Fruit fly (Drosophila melanogaster) whole organism, embryonic: ENCODE results near the gene CG42488.
A peak's percentile ranks its signal among the peaks of the same experiment; 100 is the strongest.

Experiments used
- Adf1 ChIP-seq: fragments of 200-800 bp; sonication (Bioruptor generic); IDR thresholded peaks from 2 replicates; pipeline ENCODE4 v1.3.6; 2022; ENCODE audit warnings: missing biosample characterization, missing genetic modification characterization
- Bgb ChIP-seq: fragments of 200-800 bp; sonication (Bioruptor generic); IDR thresholded peaks from 2 replicates; pipeline ENCODE4 v1.3.6; 2022; ENCODE audit warnings: missing biosample characterization, missing genetic modification characterization; ENCODE audit not compliant: partially characterized antibody
- CG10543 ChIP-seq: fragments of 200-800 bp; sonication (Bioruptor generic); optimal IDR thresholded peaks from 3 replicates; lab custom pipeline; 2017; ENCODE audit warnings: missing biosample characterization, mild to moderate bottlenecking, missing genetic modification characterization, moderate library complexity
- CG10654 ChIP-seq: fragments of 200-800 bp; sonication (Bioruptor generic); optimal IDR thresholded peaks from 2 replicates; lab custom pipeline; 2016; ENCODE audit warnings: missing biosample characterization, missing genetic modification characterization
- CG11247 ChIP-seq: fragments of 200-800 bp; sonication (Bioruptor generic); IDR thresholded peaks from 2 replicates; pipeline ENCODE4 v1.3.6; 2022; ENCODE audit warnings: missing biosample characterization, missing genetic modification characterization
- CG11696 ChIP-seq: fragments of 200-800 bp; sonication (Bioruptor generic); IDR thresholded peaks from 2 replicates; pipeline ENCODE4 v1.3.6; 2022; ENCODE audit warnings: missing biosample characterization, missing genetic modification characterization
- CG12071 ChIP-seq: fragments of 200-800 bp; sonication (Bioruptor generic); optimal IDR thresholded peaks from 3 replicates; lab custom pipeline; 2018; ENCODE audit warnings: missing biosample characterization, mild to moderate bottlenecking, missing genetic modification characterization
- CG13775 ChIP-seq: fragments of 200-800 bp; sonication (Bioruptor generic); optimal IDR thresholded peaks from 3 replicates; lab custom pipeline; 2017; ENCODE audit warnings: missing biosample characterization, mild to moderate bottlenecking, missing genetic modification characterization
- CG14710 ChIP-seq: fragments of 200-800 bp; sonication (Bioruptor generic); optimal IDR thresholded peaks from 3 replicates; lab custom pipeline; 2019; ENCODE audit warnings: missing biosample characterization, mild to moderate bottlenecking, missing genetic modification characterization, moderate library complexity
- CG17328 ChIP-seq: fragments of 200-800 bp; sonication (Bioruptor generic); IDR thresholded peaks from 2 replicates; pipeline ENCODE4 v1.3.6; 2022; ENCODE audit warnings: missing biosample characterization, missing genetic modification characterization
- CG2116 ChIP-seq: fragments of 200-800 bp; sonication (Bioruptor generic); optimal IDR thresholded peaks from 3 replicates; lab custom pipeline; 2018; ENCODE audit warnings: missing biosample characterization, mild to moderate bottlenecking, missing genetic modification characterization
- CG30403 ChIP-seq: fragments of 200-800 bp; sonication (Bioruptor generic); optimal IDR thresholded peaks from 3 replicates; lab custom pipeline; 2016; ENCODE audit warnings: missing biosample characterization, missing genetic modification characterization
- CG32532 ChIP-seq: fragments of 200-800 bp; sonication (Bioruptor generic); IDR thresholded peaks from 2 replicates; pipeline ENCODE4 v1.3.6; 2022; ENCODE audit warnings: missing biosample characterization, missing genetic modification characterization
- CG34224 ChIP-seq: fragments of 200-800 bp; sonication (Bioruptor generic); IDR thresholded peaks from 3 replicates; pipeline ENCODE4 v1.3.6; 2022; ENCODE audit warnings: missing biosample characterization, missing genetic modification characterization; ENCODE audit not compliant: partially characterized antibody
- CG5953 ChIP-seq: fragments of 200-800 bp; sonication (Bioruptor generic); IDR thresholded peaks from 2 replicates; pipeline ENCODE4 v1.3.6; 2022; ENCODE audit warnings: missing biosample characterization, missing genetic modification characterization
- CG7372 ChIP-seq: fragments of 200-800 bp; sonication (Bioruptor generic); IDR thresholded peaks from 2 replicates; pipeline ENCODE4 v1.3.6; 2022; ENCODE audit warnings: missing biosample characterization, missing genetic modification characterization
- CG8290 ChIP-seq, 3 experiments: fragments of 200-800 bp; sonication (Bioruptor generic); optimal IDR thresholded peaks; 2 replicates each; lab custom pipeline; 2016 to 2019; ENCODE audit warnings: missing biosample characterization in 3 of 3, missing genetic modification characterization in 3 of 3, mild to moderate bottlenecking in 2 of 3, moderate library complexity in 1 of 3
- CG9437 ChIP-seq: fragments of 200-800 bp; sonication (Bioruptor generic); optimal IDR thresholded peaks from 2 replicates; lab custom pipeline; 2018; ENCODE audit warnings: missing biosample characterization, mild to moderate bottlenecking, missing genetic modification characterization
- CTCF ChIP-seq: fragments of 200-800 bp; sonication (Bioruptor generic); optimal IDR thresholded peaks from 2 replicates; lab custom pipeline; 2017; ENCODE audit warnings: missing biosample characterization, mild to moderate bottlenecking, missing genetic modification characterization, moderate library complexity
- D19B ChIP-seq: fragments of 200-800 bp; sonication (Bioruptor generic); optimal IDR thresholded peaks from 2 replicates; lab custom pipeline; 2017; ENCODE audit warnings: missing biosample characterization, mild to moderate bottlenecking, missing genetic modification characterization
- Deaf1 ChIP-seq: fragments of 200-800 bp; optimal IDR thresholded peaks from 3 replicates; lab custom pipeline; 2019; ENCODE audit warnings: missing biosample characterization, mild to moderate bottlenecking, missing genetic modification characterization, moderate library complexity
- Ets65A ChIP-seq: fragments of 200-800 bp; sonication (Bioruptor generic); peaks from one replicate; lab custom pipeline; 2016; ENCODE audit warnings: missing biosample characterization, missing genetic modification characterization
- Hsf ChIP-seq: fragments of 200-800 bp; sonication (Bioruptor generic); optimal IDR thresholded peaks from 3 replicates; lab custom pipeline; 2016; ENCODE audit warnings: missing biosample characterization, missing genetic modification characterization
- Mrtf ChIP-seq: fragments of 200-800 bp; sonication (Bioruptor generic); IDR thresholded peaks from 3 replicates; pipeline ENCODE4 v1.3.6; 2022; ENCODE audit warnings: missing biosample characterization, missing genetic modification characterization
- PHDP ChIP-seq: fragments of 200-800 bp; sonication (Bioruptor generic); optimal IDR thresholded peaks from 3 replicates; lab custom pipeline; 2018; ENCODE audit warnings: missing biosample characterization, mild to moderate bottlenecking, missing genetic modification characterization, moderate library complexity
- TFAM ChIP-seq: fragments of 200-800 bp; sonication (Bioruptor generic); optimal IDR thresholded peaks from 2 replicates; lab custom pipeline; 2017; ENCODE audit warnings: missing biosample characterization, missing genetic modification characterization, inconsistent platforms
- bcd ChIP-seq: fragments of 200-800 bp; sonication (Bioruptor generic); optimal IDR thresholded peaks from 2 replicates; lab custom pipeline; 2017; ENCODE audit warnings: missing biosample characterization, mild to moderate bottlenecking, missing genetic modification characterization
- esg ChIP-seq: fragments of 200-800 bp; sonication (Bioruptor generic); conservative IDR thresholded peaks from 2 replicates; pipeline ENCODE4 v1.3.6; 2022; ENCODE audit warnings: missing biosample characterization, missing genetic modification characterization
- eve ChIP-seq, 2 experiments: fragments of >200 bp; optimal IDR thresholded peaks; 2 replicates each; lab custom pipeline; 2017; ENCODE audit warnings: missing biosample characterization in 2 of 2, missing genetic modification characterization in 2 of 2
- fd96Cb ChIP-seq: fragments of 200-800 bp; sonication (Bioruptor generic); optimal IDR thresholded peaks from 2 replicates; lab custom pipeline; 2018; ENCODE audit warnings: missing biosample characterization, mild to moderate bottlenecking, missing genetic modification characterization, moderate library complexity
- grau ChIP-seq: fragments of 200-800 bp; optimal IDR thresholded peaks from 3 replicates; lab custom pipeline; 2019; ENCODE audit warnings: missing biosample characterization, mild to moderate bottlenecking, missing genetic modification characterization, moderate library complexity
- hkb ChIP-seq, 2 experiments: fragments of 200-800 bp in 1 of 2; fragments of >200 bp in 1 of 2; sonication (Bioruptor generic) in 1 of 2; IDR thresholded peaks in 1 of 2; optimal IDR thresholded peaks in 1 of 2; 2 replicates each; pipeline versions ENCODE4 v1.3.6 to Lab custom; 2017 to 2022; ENCODE audit warnings: missing biosample characterization in 1 of 2, missing genetic modification characterization in 1 of 2
- ken ChIP-seq: fragments of 200-800 bp; sonication (Bioruptor generic); IDR thresholded peaks from 3 replicates; pipeline ENCODE4 v1.3.6; 2022; ENCODE audit warnings: missing biosample characterization, missing genetic modification characterization
- kni ChIP-seq: fragments of 200-800 bp; sonication (Bioruptor generic); optimal IDR thresholded peaks from 3 replicates; lab custom pipeline; 2017; ENCODE audit warnings: mild to moderate bottlenecking, missing biosample characterization, missing genetic modification reagents, missing genetic modification characterization
- luna ChIP-seq: fragments of 200-800 bp; sonication (Bioruptor generic); optimal IDR thresholded peaks from 2 replicates; lab custom pipeline; 2016; ENCODE audit warnings: missing biosample characterization, missing genetic modification characterization
- mam ChIP-seq: fragments of 200-800 bp; sonication (Bioruptor generic); optimal IDR thresholded peaks from 3 replicates; lab custom pipeline; 2016; ENCODE audit warnings: missing biosample characterization, missing genetic modification characterization
- onecut ChIP-seq: fragments of 200-800 bp; sonication (Bioruptor generic); IDR thresholded peaks from 2 replicates; pipeline ENCODE4 v1.3.6; 2022; ENCODE audit warnings: missing biosample characterization, missing genetic modification characterization
- pita ChIP-seq: fragments of 200-800 bp; sonication (Bioruptor generic); optimal IDR thresholded peaks from 2 replicates; lab custom pipeline; 2017; ENCODE audit warnings: missing biosample characterization, mild to moderate bottlenecking, missing genetic modification characterization
- ranshi ChIP-seq: fragments of 200-800 bp; sonication (Bioruptor generic); IDR thresholded peaks from 2 replicates; pipeline ENCODE4 v1.3.6; 2022; ENCODE audit warnings: missing biosample characterization, missing genetic modification characterization
- seq ChIP-seq: fragments of 200-800 bp; sonication (Bioruptor generic); IDR thresholded peaks from 2 replicates; pipeline ENCODE4 v1.3.6; 2022; ENCODE audit warnings: missing biosample characterization, missing genetic modification characterization
- sisA ChIP-seq: fragments of 200-800 bp; sonication (Bioruptor generic); IDR thresholded peaks from 2 replicates; pipeline ENCODE4 v1.3.6; 2022; ENCODE audit warnings: missing biosample characterization, missing genetic modification characterization
- slou ChIP-seq: fragments of 200-800 bp; sonication (Bioruptor generic); optimal IDR thresholded peaks from 3 replicates; lab custom pipeline; 2016; ENCODE audit warnings: missing biosample characterization, missing genetic modification characterization
- sqz ChIP-seq: fragments of 200-800 bp; sonication (Bioruptor generic); optimal IDR thresholded peaks from 3 replicates; lab custom pipeline; 2018; ENCODE audit warnings: missing biosample characterization, mild to moderate bottlenecking, missing genetic modification characterization
- sr ChIP-seq: fragments of 200-800 bp; sonication (Bioruptor generic); IDR thresholded peaks from 3 replicates; pipeline ENCODE4 v1.3.6; 2022; ENCODE audit warnings: missing biosample characterization, missing genetic modification characterization
- trh ChIP-seq: fragments of 200-800 bp; sonication (Bioruptor generic); optimal IDR thresholded peaks from 2 replicates; lab custom pipeline; 2016; ENCODE audit warnings: missing biosample characterization, missing genetic modification characterization
- usp ChIP-seq: fragments of >200 bp; optimal IDR thresholded peaks from 2 replicates; lab custom pipeline; 2017; ENCODE audit warnings: missing biosample characterization, missing genetic modification characterization
- vnd ChIP-seq: fragments of 200-800 bp; sonication (Bioruptor generic); IDR thresholded peaks from 3 replicates; pipeline ENCODE4 v1.3.6; 2022; ENCODE audit warnings: missing biosample characterization, missing genetic modification characterization; ENCODE audit not compliant: partially characterized antibody
- vvl ChIP-seq: fragments of 200-800 bp; sonication (Bioruptor generic); IDR thresholded peaks from 2 replicates; pipeline ENCODE4 v1.3.6; 2022; ENCODE audit warnings: missing biosample characterization, missing genetic modification characterization
- zf30C ChIP-seq: fragments of 200-800 bp; sonication (Bioruptor generic); optimal IDR thresholded peaks from 3 replicates; lab custom pipeline; 2018; ENCODE audit warnings: missing biosample characterization, mild to moderate bottlenecking, missing genetic modification characterization
- zfh1 ChIP-seq: fragments of 200-800 bp; sonication (Bioruptor generic); IDR thresholded peaks from 3 replicates; pipeline ENCODE4 v1.3.6; 2022; ENCODE audit warnings: missing biosample characterization, missing genetic modification characterization

The CG42488 gene

DNA sequence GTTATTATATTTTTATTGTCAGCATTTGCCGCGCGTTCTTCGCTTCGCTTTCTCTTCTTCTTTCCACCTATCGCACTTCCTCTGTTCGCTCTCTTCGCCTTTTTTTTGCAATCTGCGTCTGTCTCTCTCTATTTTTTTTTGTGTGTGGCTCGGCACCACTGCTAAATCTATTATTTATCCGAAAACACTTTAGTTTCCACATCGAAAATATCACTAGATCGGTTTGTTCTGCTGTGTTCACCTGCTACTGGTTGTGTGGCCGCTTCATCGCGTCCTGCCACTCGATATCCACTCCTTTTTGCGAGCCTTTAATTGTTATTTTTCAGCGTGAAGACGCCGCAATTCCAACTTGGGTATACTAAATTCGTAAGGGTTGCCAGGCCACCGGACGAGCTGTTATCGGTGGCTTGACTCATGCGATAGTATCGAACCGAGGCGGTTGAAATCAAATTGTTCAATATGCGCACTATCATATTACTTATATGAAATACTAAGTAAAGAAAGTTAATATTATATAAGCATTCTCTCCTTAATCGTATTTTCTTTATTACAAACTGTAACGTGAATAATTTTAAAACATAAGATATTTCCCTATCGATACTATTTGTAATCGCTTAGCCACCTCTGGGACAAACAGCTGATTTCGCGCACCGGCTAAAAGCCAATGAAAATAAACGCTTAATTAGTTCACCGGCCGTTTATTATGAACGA is at the start of gene CG42488, which contains the start of the genes XNP and CG5116 (continued):
- TF ChIP-seq vnd (GFP tag; lab: Robert Waterston, UW) (peak; percentile 99), hkb (optimal IDR thresholded peaks at IDR 0.05; lab: Kevin White, UChicago) (no peak), hkb (GFP tag; IDR thresholded peaks at IDR 0.05; lab: Robert Waterston, UW) (no peak), Bgb (GFP tag; lab: Robert Waterston, UW) (peak; percentile 97), CG14710 (tag; lab: Kevin White, UChicago) (peak; percentile 81), usp (no peak), CTCF (GFP tag; lab: Kevin White, UChicago) (no peak), CG7372 (GFP tag; lab: Robert Waterston, UW) (peak; percentile 43), vvl (GFP tag; lab: Robert Waterston, UW) (peak; percentile 61; the same call in 1 of the 2 replicates), Hsf (GFP tag; lab: Kevin White, UChicago) (peak; percentile 56), esg (GFP tag; lab: Robert Waterston, UW) (0 out of 2 replicates have a peak, but pooled peaks have one; percentile 16), TFAM (GFP tag; lab: Kevin White, UChicago) (no peak), grau (tag; lab: Kevin White, UChicago) (peak; percentile 66), sr (GFP tag; lab: Robert Waterston, UW) (no peak), sisA (peak; percentile 34; the same call in 1 of the 2 replicates), CG5953 (no peak), CG11696 (no peak), Deaf1 (tag; lab: Kevin White, UChicago) (no peak), Ets65A (GFP tag; lab: Kevin White, UChicago) (peak; percentile 93), CG34224 (GFP tag; lab: Robert Waterston, UW) (peak; percentile 99), PHDP (tag; lab: Kevin White, UChicago) (no peak), pita (GFP tag; lab: Kevin White, UChicago) (no peak), Mrtf (GFP tag; lab: Robert Waterston, UW) (no peak), CG30403 (peak; percentile 63), CG9437 (GFP tag; lab: Kevin White, UChicago) (peak; percentile 57), seq (GFP tag; lab: Robert Waterston, UW) (0 out of 2 replicates have a peak, but pooled peaks have one; percentile 6), CG13775 (GFP tag; lab: Kevin White, UChicago) (peak; percentile 70), onecut (no peak), CG10543 (peak; percentile 72), CG2116 (peak; percentile 98), mam (GFP tag; lab: Kevin White, UChicago) (peak; percentile 38), trh (GFP tag; lab: Kevin White, UChicago) (no peak), ken (GFP tag; lab: Robert Waterston, UW) (no peak), D19B (GFP tag; lab: Kevin White, UChicago) (no peak), CG10654 (GFP tag; lab: Kevin White, UChicago) (peak; percentile 44), zfh1 (GFP tag; lab: Robert Waterston, UW) (0 out of 3 replicates have a peak, but pooled peaks have one; percentile 38), luna (GFP tag; lab: Kevin White, UChicago) (no peak), bcd (peak; percentile 37), CG11247 (GFP tag; lab: Robert Waterston, UW) (peak; percentile 37; the same call in 1 of the 2 replicates), CG17328 (peak; percentile 37; the same call in 1 of the 2 replicates), Adf1 (GFP tag; lab: Robert Waterston, UW) (peak; percentile 27; the same call in 1 of the 2 replicates), sqz (GFP tag; lab: Kevin White, UChicago) (peak; percentile 98), zf30C (peak; percentile 14), kni (peak; percentile 55), fd96Cb (tag; lab: Kevin White, UChicago) (peak; percentile 4), ranshi (GFP tag; lab: Robert Waterston, UW) (no peak), eve (GFP tag; optimal IDR thresholded peaks at IDR 0.05; lab: Kevin White, UChicago) (no peak), slou (no peak), CG8290 (GFP tag; optimal IDR thresholded peaks at IDR 0.05; lab: Kevin White, UChicago) (no peak), CG8290 (tag; optimal IDR thresholded peaks at IDR 0.05; lab: Kevin White, UChicago) (no peak), CG32532 (peak; percentile 68), CG12071 (GFP tag; lab: Kevin White, UChicago) (no peak)
